Fruit fly (Drosophila melanogaster): Measurements from ENCODE around the gene CG14610.

Gene CG14610

DNA sequence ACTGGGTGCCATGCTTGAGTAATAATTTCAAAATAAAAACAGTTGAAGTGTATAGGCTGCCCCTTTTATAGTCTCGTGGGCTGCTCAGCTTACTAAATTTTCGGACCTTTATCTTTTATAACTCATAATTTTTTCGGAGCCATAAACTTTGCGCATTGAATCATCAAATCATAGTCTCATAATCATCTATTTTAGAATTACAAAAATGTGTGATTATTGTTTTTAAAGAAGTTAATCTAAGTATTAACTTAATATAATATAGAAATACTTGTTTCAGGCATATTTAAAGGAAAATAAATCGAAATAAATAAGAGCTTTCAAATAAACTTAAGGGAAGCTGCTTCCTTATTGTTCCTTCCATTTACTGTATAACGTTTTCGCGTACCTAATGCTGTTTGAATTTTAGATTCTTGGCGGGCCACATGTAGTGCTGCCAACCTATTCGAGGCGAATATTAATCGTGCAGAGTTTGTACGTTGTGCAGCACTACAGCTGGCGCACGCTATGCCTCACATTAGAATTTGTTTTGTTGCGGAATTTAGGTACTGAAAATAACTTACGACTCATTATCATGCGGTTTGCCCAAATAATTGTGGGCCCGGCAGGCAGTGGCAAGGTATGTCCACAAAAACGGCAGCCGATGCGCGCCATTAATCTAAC lies at the start of gene CG14610, which contains the start of gene CG2656 (continued):
- TF ChIP-seq CG15011 (GFP tag; optimal IDR thresholded peaks at IDR 0.05) (no peak), Neu2 (GFP tag; optimal IDR thresholded peaks at IDR 0.05; ENCODE audit: borderline replicate concordance) (no peak), cwo (GFP tag; optimal IDR thresholded peaks at IDR 0.05) (peak; percentile 47), phol (tag; optimal IDR thresholded peaks at IDR 0.05) (peak; percentile 58), dimm (GFP tag; IDR thresholded peaks at IDR 0.05) (no peak), sima (GFP tag; optimal IDR thresholded peaks at IDR 0.05) (no peak), dmrt11E (tag; optimal IDR thresholded peaks at IDR 0.05) (peak; percentile 37), CG6683 (GFP tag; optimal IDR thresholded peaks at IDR 0.05) (peak; percentile 27), Lim3 (GFP tag; IDR thresholded peaks at IDR 0.05) (no peak), CG12236 (GFP tag; optimal IDR thresholded peaks at IDR 0.05) (peak; percentile 50), crp (GFP tag; optimal IDR thresholded peaks at IDR 0.05) (peak in 1 of 2 experiments; percentile 74), Nf-YC (tag; optimal IDR thresholded peaks at IDR 0.05) (peak; percentile 28), sob (GFP tag; IDR thresholded peaks at IDR 0.05) (no peak), CG17186 (GFP tag; optimal IDR thresholded peaks at IDR 0.05) (peak; percentile 96), shn (GFP tag; optimal IDR thresholded peaks at IDR 0.05) (peak; percentile 82), CG6254 (GFP tag; optimal IDR thresholded peaks at IDR 0.05) (no peak), CG16813 (GFP tag; IDR thresholded peaks at IDR 0.05; ENCODE audit: partially characterized antibody) (peak; percentile 50; the same call in 2 of the 3 replicates), hb (GFP tag; IDR thresholded peaks at IDR 0.05; ENCODE audit: partially characterized antibody) (no peak), CG3847 (GFP tag; IDR thresholded peaks at IDR 0.05) (peak; percentile 94), CG17385 (GFP tag; optimal IDR thresholded peaks at IDR 0.05) (peak; percentile 49), ewg (GFP tag; optimal IDR thresholded peaks at IDR 0.05) (peak; percentile 73), zfh2 (GFP tag; optimal IDR thresholded peaks at IDR 0.05) (peak; percentile 86), Bteb2 (GFP tag; optimal IDR thresholded peaks at IDR 0.05) (peak; percentile 69), CG1647 (GFP tag; optimal IDR thresholded peaks at IDR 0.05) (peak; percentile 79), Hey (tag; optimal IDR thresholded peaks at IDR 0.05) (no peak), dm (GFP tag; optimal IDR thresholded peaks at IDR 0.05) (peak; percentile 94), luna (GFP tag; optimal IDR thresholded peaks at IDR 0.05) (peak; percentile 1), tgo (GFP tag; IDR thresholded peaks at IDR 0.05) (peak; percentile 63; the same call in 2 of the 3 replicates), CG18262 (tag; optimal IDR thresholded peaks at IDR 0.05) (peak; percentile 44), NC2β (GFP tag; optimal IDR thresholded peaks at IDR 0.05) (peak; percentile 82), CoRest (tag; optimal IDR thresholded peaks at IDR 0.05) (peak; percentile 56), Chrac-16 (GFP tag; optimal IDR thresholded peaks at IDR 0.05) (peak; percentile 89), CG7987 (GFP tag; optimal IDR thresholded peaks at IDR 0.05) (peak; percentile 78), kay (GFP tag; optimal IDR thresholded peaks at IDR 0.05) (peak; percentile 77), lov (optimal IDR thresholded peaks at IDR 0.05) (no peak), lov (GFP tag; IDR thresholded peaks at IDR 0.05) (no peak), slou (GFP tag; optimal IDR thresholded peaks at IDR 0.05) (no peak), run (tag; optimal IDR thresholded peaks at IDR 0.05) (no peak), gcm (GFP tag; optimal IDR thresholded peaks at IDR 0.05) (peak; percentile 20), Dek (tag; optimal IDR thresholded peaks at IDR 0.05) (no peak), Eip74EF (GFP tag; optimal IDR thresholded peaks at IDR 0.05) (no peak), stc (GFP tag; IDR thresholded peaks at IDR 0.05) (peak; percentile 16; the same call in 1 of the 2 replicates), ken (GFP tag; IDR thresholded peaks at IDR 0.05) (peak; percentile 84), chinmo (GFP tag; IDR thresholded peaks at IDR 0.05; ENCODE audit: partially characterized antibody) (no peak), Mad (GFP tag; optimal IDR thresholded peaks at IDR 0.05) (peak; percentile 88), corto (GFP tag; optimal IDR thresholded peaks at IDR 0.05) (no peak), Doc2 (GFP tag; IDR thresholded peaks at IDR 0.05) (no peak), repo (GFP tag; optimal IDR thresholded peaks at IDR 0.05) (peak; percentile 87), bbx (GFP tag; IDR thresholded peaks at IDR 0.05; ENCODE audit: partially characterized antibody) (peak; percentile 75)
